Fruit fly (Drosophila melanogaster): ENCODE results near the gene epsilonCOP.

The epsilonCOP gene

dm6 chr2L:6455955-6456599, 32.8 kb upstream of the epsilonCOP start, which contains the start of gene frj (continued):
- TF ChIP-seq emc (GFP tag; optimal IDR thresholded peaks at IDR 0.05) (peak; percentile 41), ato (GFP tag; IDR thresholded peaks at IDR 0.05; ENCODE audit: partially characterized antibody) (0 out of 2 replicates have a peak, but pooled peaks have one; percentile 14), bbx (GFP tag; IDR thresholded peaks at IDR 0.05; ENCODE audit: partially characterized antibody) (peak; percentile 61), CG9876 (GFP tag; optimal IDR thresholded peaks at IDR 0.05) (peak; percentile 81), pzg (GFP tag; optimal IDR thresholded peaks at IDR 0.05) (peak; percentile 92), CG2199 (GFP tag; IDR thresholded peaks at IDR 0.05) (no peak), cato (GFP tag; optimal IDR thresholded peaks at IDR 0.05; ENCODE audit: borderline replicate concordance) (peak; percentile 61), esg (GFP tag; conservative IDR thresholded peaks at IDR 0.05) (peak; percentile 56), Dip2 (GFP tag; IDR thresholded peaks at IDR 0.05) (no peak), CG3163 (GFP tag; optimal IDR thresholded peaks at IDR 0.05) (no peak), CG1529 (GFP tag; optimal IDR thresholded peaks at IDR 0.05) (no peak), dimm (GFP tag; IDR thresholded peaks at IDR 0.05) (no peak), tup (GFP tag; optimal IDR thresholded peaks at IDR 0.05) (no peak), CG10543 (GFP tag; optimal IDR thresholded peaks at IDR 0.05) (peak; percentile 6), fru (optimal IDR thresholded peaks at IDR 0.05) (no peak), pros (GFP tag; optimal IDR thresholded peaks at IDR 0.05) (no peak), CG12071 (GFP tag; optimal IDR thresholded peaks at IDR 0.05) (no peak), slou (GFP tag; optimal IDR thresholded peaks at IDR 0.05) (peak; percentile 37), CG8359 (GFP tag; optimal IDR thresholded peaks at IDR 0.05; ENCODE audit: borderline replicate concordance) (no peak), CG2889 (GFP tag; IDR thresholded peaks at IDR 0.05) (0 out of 3 replicates have a peak, but pooled peaks have one; percentile 5), kah (GFP tag; optimal IDR thresholded peaks at IDR 0.05) (no peak), Bgb (GFP tag; IDR thresholded peaks at IDR 0.05; ENCODE audit: partially characterized antibody) (peak; percentile 59; the same call in 1 of the 2 replicates), NK7.1 (GFP tag; optimal IDR thresholded peaks at IDR 0.05) (no peak), CG1024 (GFP tag; IDR thresholded peaks at IDR 0.05) (peak; percentile 79), CG7556 (GFP tag; optimal IDR thresholded peaks at IDR 0.05) (peak; percentile 32), HLH54F (GFP tag; optimal IDR thresholded peaks at IDR 0.05) (peak; percentile 70), pho (GFP tag; optimal IDR thresholded peaks at IDR 0.05) (peak; percentile 72), Trl (optimal IDR thresholded peaks at IDR 0.05) (no peak), Trl (GFP tag; optimal IDR thresholded peaks at IDR 0.05) (peak; percentile 64), Kr (GFP tag; optimal IDR thresholded peaks at IDR 0.05) (no peak), HLH3B (GFP tag; IDR thresholded peaks at IDR 0.05) (peak; percentile 64), B-H2 (GFP tag; optimal IDR thresholded peaks at IDR 0.05) (no peak), CG6683 (GFP tag; optimal IDR thresholded peaks at IDR 0.05) (no peak), CG3726 (GFP tag; IDR thresholded peaks at IDR 0.05) (0 out of 3 replicates have a peak, but pooled peaks have one; percentile 61), mam (GFP tag; optimal IDR thresholded peaks at IDR 0.05) (peak; percentile 80), slp2 (GFP tag; optimal IDR thresholded peaks at IDR 0.05) (peak; percentile 56), br (optimal IDR thresholded peaks at IDR 0.05) (no peak), Rx (GFP tag; IDR thresholded peaks at IDR 0.05) (peak; percentile 56), unpg (GFP tag; optimal IDR thresholded peaks at IDR 0.05) (peak; percentile 55), ara (GFP tag; IDR thresholded peaks at IDR 0.05) (no peak), z (GFP tag; IDR thresholded peaks at IDR 0.05) (0 out of 3 replicates have a peak, but pooled peaks have one; percentile 38), dm (GFP tag; optimal IDR thresholded peaks at IDR 0.05) (peak; percentile 65), CG4707 (GFP tag; optimal IDR thresholded peaks at IDR 0.05) (no peak), luna (GFP tag; optimal IDR thresholded peaks at IDR 0.05) (peak; percentile 21), wek (GFP tag; optimal IDR thresholded peaks at IDR 0.05) (no peak), CG10979 (tag; optimal IDR thresholded peaks at IDR 0.05) (peak; percentile 48), CG8290 (GFP tag; optimal IDR thresholded peaks at IDR 0.05) (peak; percentile 76), CG8290 (tag; optimal IDR thresholded peaks at IDR 0.05) (peak in 1 of 2 experiments; percentile 73), CG13123 (GFP tag; optimal IDR thresholded peaks at IDR 0.05) (peak; percentile 33), ken (GFP tag; IDR thresholded peaks at IDR 0.05) (peak; percentile 74; the same call in 2 of the 3 replicates), Sry-β (GFP tag; optimal IDR thresholded peaks at IDR 0.05) (no peak)

All from whole organism, embryonic.